Worm (Caenorhabditis elegans) whole organism, L4 larva: ENCODE data around the gene mrps-31.

ENCODE experiments used
- aly-2 ChIP-seq: sonication (generic microtip); optimal IDR thresholded peaks from 2 replicates; lab custom pipeline; 2018; ENCODE audit warnings: missing biosample characterization, missing genetic modification characterization
- ama-1 ChIP-seq: fragments of 150-350 bp; optimal IDR thresholded peaks from 2 replicates; lab custom pipeline; 2014; ENCODE audit warnings: inconsistent platforms, mixed read lengths
- dve-1 ChIP-seq: sonication (generic microtip); optimal IDR thresholded peaks from 2 replicates; lab custom pipeline; 2017; ENCODE audit warnings: antibody characterized with exemption, mild to moderate bottlenecking, missing genetic modification characterization, missing compliant biosample characterization; ENCODE audit not compliant: insufficient read depth
- lin-39 ChIP-seq: fragments of 150-350 bp; optimal IDR thresholded peaks from 2 replicates; lab custom pipeline; 2014; ENCODE audit warnings: missing biosample characterization, missing genetic modification reagents, missing genetic modification characterization
- madf-5 ChIP-seq, 2 experiments: fragments of 200-800 bp; sonication (Bioruptor generic); IDR thresholded peaks; 2 replicates each; pipeline ENCODE4 v1.3.6; 2022; ENCODE audit warnings: missing compliant biosample characterization in 2 of 2, missing genetic modification characterization in 2 of 2
- nhr-28 ChIP-seq: fragments of 150-350 bp; optimal IDR thresholded peaks from 2 replicates; lab custom pipeline; 2014; ENCODE audit warnings: missing biosample characterization, missing genetic modification characterization
- nhr-41 ChIP-seq: fragments of 200-800 bp; sonication (Bioruptor generic); IDR thresholded peaks from 2 replicates; pipeline ENCODE4 v1.3.6; 2022; ENCODE audit warnings: missing genetic modification reagents, missing genetic modification characterization, missing compliant biosample characterization
- nhr-6 ChIP-seq: fragments of 150-350 bp; optimal IDR thresholded peaks from 2 replicates; lab custom pipeline; 2014; ENCODE audit warnings: missing biosample characterization, missing genetic modification characterization
- pqm-1 ChIP-seq: sonication (generic microtip); optimal IDR thresholded peaks from 2 replicates; lab custom pipeline; 2017; ENCODE audit warnings: missing biosample characterization, missing genetic modification characterization
- snpc-4 ChIP-seq: fragments of 150-350 bp; optimal IDR thresholded peaks from 2 replicates; lab custom pipeline; 2014; ENCODE audit warnings: missing biosample characterization, missing genetic modification characterization
- unc-130 ChIP-seq: sonication (generic microtip); optimal IDR thresholded peaks from 2 replicates; lab custom pipeline; 2016; ENCODE audit warnings: missing genetic modification reagents, missing genetic modification characterization, missing compliant biosample characterization
- unc-62 ChIP-seq, 3 experiments: fragments of 150-350 bp in 1 of 3; sonication (generic microtip); optimal IDR thresholded peaks in 2 of 3; peaks in 1 of 3; 1 replicate in 1 of 3; 2 replicates in 2 of 3; lab custom pipeline; 2014 to 2017; ENCODE audit warnings: missing biosample characterization in 3 of 3, missing genetic modification characterization in 3 of 3, missing genetic modification reagents in 3 of 3, missing genotype in 1 of 3
- zfp-3 ChIP-seq: fragments of 200-800 bp; sonication (Bioruptor generic); conservative IDR thresholded peaks from 2 replicates; pipeline ENCODE4 v1.3.6; 2022; ENCODE audit warnings: missing genetic modification reagents, missing genetic modification characterization, missing compliant biosample characterization

DNA sequence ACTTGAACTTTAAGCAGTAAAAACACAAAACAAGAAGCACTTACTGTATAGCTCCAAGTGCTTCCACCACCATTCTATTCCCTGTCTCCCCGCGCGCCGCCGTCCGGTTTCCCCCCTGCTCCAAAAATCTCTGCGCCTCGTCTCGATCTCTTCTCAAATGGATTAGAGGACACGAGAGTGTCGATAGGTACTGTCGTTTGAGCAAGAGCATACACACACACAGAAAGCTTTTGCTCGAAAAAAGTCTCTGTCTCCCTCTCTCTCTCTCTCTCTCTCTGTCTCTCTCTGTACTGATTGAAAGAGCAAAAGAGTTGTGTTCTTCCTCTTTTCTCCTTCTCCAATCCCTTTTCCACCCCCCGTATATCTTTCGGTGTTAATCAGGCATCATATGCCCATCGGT lies 24.5 kb downstream of the mrps-31 start:
- TF ChIP-seq ama-1 (lab: Kevin White, UChicago) (no peak), nhr-6 (tag; lab: Kevin White, UChicago) (no peak), lin-39 (no peak), unc-130 (no peak), dve-1 (tag; lab: Kevin White, UChicago) (no peak), aly-2 (tag; lab: Kevin White, UChicago) (no peak), nhr-28 (tag; lab: Kevin White, UChicago) (no peak), unc-62 (GFP tag; optimal IDR thresholded peaks at IDR 0.05 in 1 of 2; lab: Kevin White, UChicago) (peak in 1 of 2 experiments; percentile 84), unc-62 (tag; optimal IDR thresholded peaks at IDR 0.05; lab: Kevin White, UChicago) (no peak), zfp-3 (GFP tag; lab: Robert Waterston, UW) (no peak), madf-5 (GFP tag; IDR thresholded peaks at IDR 0.05; lab: Robert Waterston, UW) (no peak), nhr-41 (GFP tag; lab: Robert Waterston, UW) (no peak), snpc-4 (tag; lab: Kevin White, UChicago) (no peak), pqm-1 (tag; lab: Kevin White, UChicago) (no peak)
